Worm (Caenorhabditis elegans) whole organism, young adult: ENCODE measurements around the gene cdc-48.2.

ENCODE experiments used
- B0261.1 ChIP-seq: sonication (generic microtip); optimal IDR thresholded peaks from 2 replicates; lab custom pipeline; 2016; ENCODE audit warnings: mild to moderate bottlenecking, missing genetic modification characterization, moderate library complexity, missing compliant biosample characterization
- F22D6.2 ChIP-seq: sonication (generic microtip); optimal IDR thresholded peaks from 2 replicates; lab custom pipeline; 2016; ENCODE audit warnings: mild to moderate bottlenecking, missing genetic modification characterization, missing compliant biosample characterization
- F23B12.7 ChIP-seq: sonication (generic microtip); optimal IDR thresholded peaks from 2 replicates; lab custom pipeline; 2017; ENCODE audit warnings: missing genetic modification characterization, mild to moderate bottlenecking, missing compliant biosample characterization, antibody characterized with exemption, moderate library complexity; ENCODE audit not compliant: insufficient read depth
- F33H1.4 ChIP-seq: fragments of 200-800 bp; sonication (Bioruptor generic); IDR thresholded peaks from 2 replicates; pipeline ENCODE4 v1.3.6; 2022; ENCODE audit warnings: missing genetic modification reagents, missing genetic modification characterization, missing compliant biosample characterization
- F57C9.4 ChIP-seq: sonication (generic microtip); optimal IDR thresholded peaks from 2 replicates; lab custom pipeline; 2017; ENCODE audit warnings: mild to moderate bottlenecking, missing genetic modification characterization, missing compliant biosample characterization
- T26A5.8 ChIP-seq: sonication (generic microtip); optimal IDR thresholded peaks from 2 replicates; lab custom pipeline; 2016; ENCODE audit warnings: missing genetic modification characterization, missing compliant biosample characterization
- Y56A3A.18 ChIP-seq: fragments of 200-800 bp; sonication (Bioruptor generic); IDR thresholded peaks from 2 replicates; pipeline ENCODE4 v1.3.6; 2022; ENCODE audit warnings: missing genetic modification reagents, missing genetic modification characterization, missing compliant biosample characterization
- akir-1 ChIP-seq: fragments of 200-800 bp; sonication (Bioruptor generic); optimal IDR thresholded peaks from 2 replicates; lab custom pipeline; 2018; ENCODE audit warnings: mild to moderate bottlenecking, missing genetic modification characterization, moderate library complexity, missing compliant biosample characterization
- aptf-3 ChIP-seq: fragments of 200-800 bp; sonication (Bioruptor generic); IDR thresholded peaks from 2 replicates; pipeline ENCODE4 v1.3.6; 2022; ENCODE audit warnings: missing genetic modification characterization, missing compliant biosample characterization
- atf-7 ChIP-seq: sonication (generic microtip); optimal IDR thresholded peaks from 2 replicates; lab custom pipeline; 2017; ENCODE audit warnings: mild to moderate bottlenecking, missing genetic modification characterization, missing compliant biosample characterization
- bed-1 ChIP-seq: fragments of 200-800 bp; sonication (Bioruptor generic); IDR thresholded peaks from 2 replicates; pipeline ENCODE4 v1.3.6; 2022; ENCODE audit warnings: missing genetic modification reagents, missing genetic modification characterization, missing compliant biosample characterization
- bed-2 ChIP-seq: fragments of 200-800 bp; sonication (Bioruptor generic); IDR thresholded peaks from 2 replicates; pipeline ENCODE4 v1.3.6; 2022; ENCODE audit warnings: missing genetic modification reagents, missing genetic modification characterization, missing compliant biosample characterization
- chd-7 ChIP-seq: sonication (generic microtip); optimal IDR thresholded peaks from 2 replicates; lab custom pipeline; 2016; ENCODE audit warnings: mild to moderate bottlenecking, missing genetic modification characterization, moderate library complexity, missing compliant biosample characterization
- dox-1 ChIP-seq: fragments of 200-800 bp; sonication (Bioruptor generic); IDR thresholded peaks from 2 replicates; pipeline ENCODE4 v1.3.6; 2022; ENCODE audit warnings: missing genetic modification reagents, missing genetic modification characterization, missing compliant biosample characterization
- dpff-1 ChIP-seq: sonication (generic microtip); optimal IDR thresholded peaks from 2 replicates; lab custom pipeline; 2017; ENCODE audit warnings: mild to moderate bottlenecking, missing genetic modification characterization, missing compliant biosample characterization
- dpl-1 ChIP-seq: fragments of 150-350 bp; optimal IDR thresholded peaks from 2 replicates; lab custom pipeline; 2014; ENCODE audit warnings: missing biosample characterization, missing genetic modification reagents, missing genetic modification characterization
- egrh-3 ChIP-seq: fragments of 200-800 bp; sonication (Bioruptor generic); IDR thresholded peaks from 2 replicates; pipeline ENCODE4 v1.3.6; 2022; ENCODE audit warnings: missing genetic modification reagents, missing genetic modification characterization, missing compliant biosample characterization
- gei-17 ChIP-seq: fragments of 200-800 bp; sonication (Bioruptor generic); optimal IDR thresholded peaks from 2 replicates; lab custom pipeline; 2018; ENCODE audit warnings: mild to moderate bottlenecking, missing genetic modification characterization, missing compliant biosample characterization
- him-1 ChIP-seq: sonication (generic microtip); optimal IDR thresholded peaks from 2 replicates; lab custom pipeline; 2016; ENCODE audit warnings: missing genotype, missing genetic modification reagents, missing genetic modification characterization, missing compliant biosample characterization
- hmg-20 ChIP-seq: fragments of 200-800 bp; sonication (Bioruptor generic); IDR thresholded peaks from 2 replicates; pipeline ENCODE4 v1.3.6; 2022; ENCODE audit warnings: missing genetic modification reagents, missing genetic modification characterization, missing compliant biosample characterization
- hrde-1 ChIP-seq: sonication (generic microtip); optimal IDR thresholded peaks from 2 replicates; lab custom pipeline; 2016; ENCODE audit warnings: missing genetic modification characterization, mild to moderate bottlenecking, missing compliant biosample characterization, moderate library complexity, missing genotype, missing genetic modification reagents, borderline replicate concordance
- let-526 ChIP-seq: fragments of 200-800 bp; sonication (Bioruptor generic); IDR thresholded peaks from 2 replicates; pipeline ENCODE4 v1.3.6; 2022; ENCODE audit warnings: missing genetic modification reagents, missing genetic modification characterization, missing compliant biosample characterization
- nfya-1 ChIP-seq: sonication (generic microtip); optimal IDR thresholded peaks from 2 replicates; lab custom pipeline; 2017; ENCODE audit warnings: antibody characterized with exemption, missing compliant biosample characterization, missing genetic modification characterization, borderline replicate concordance; ENCODE audit not compliant: insufficient read depth
- nhr-120 ChIP-seq: fragments of 200-800 bp; sonication (Bioruptor generic); IDR thresholded peaks from 2 replicates; pipeline ENCODE4 v1.3.6; 2022; ENCODE audit warnings: missing genetic modification characterization, missing compliant biosample characterization
- nhr-80 ChIP-seq: sonication (generic microtip); optimal IDR thresholded peaks from 2 replicates; lab custom pipeline; 2016; ENCODE audit warnings: missing genetic modification characterization, missing compliant biosample characterization
- rec-8 ChIP-seq, 2 experiments: sonication (generic microtip); optimal IDR thresholded peaks; 2 replicates each; lab custom pipeline; 2016; ENCODE audit warnings: mild to moderate bottlenecking in 2 of 2, missing genetic modification characterization in 2 of 2, missing genetic modification reagents in 2 of 2, missing genotype in 2 of 2, missing biosample characterization in 1 of 2, missing compliant biosample characterization in 1 of 2, moderate library complexity in 1 of 2
- repo-1 ChIP-seq: sonication (generic microtip); optimal IDR thresholded peaks from 2 replicates; lab custom pipeline; 2017; ENCODE audit warnings: mild to moderate bottlenecking, missing genetic modification characterization, missing compliant biosample characterization
- sdz-38 ChIP-seq: sonication (generic microtip); optimal IDR thresholded peaks from 2 replicates; lab custom pipeline; 2016; ENCODE audit warnings: missing genotype, missing genetic modification characterization, missing compliant biosample characterization
- snpc-3.4 ChIP-seq: sonication (generic microtip); optimal IDR thresholded peaks from 2 replicates; lab custom pipeline; 2017; ENCODE audit warnings: missing genetic modification characterization, mild to moderate bottlenecking, missing compliant biosample characterization, antibody characterized with exemption, moderate library complexity, missing genotype, missing genetic modification reagents
- somi-1 ChIP-seq: fragments of 200-800 bp; sonication (Bioruptor generic); optimal IDR thresholded peaks from 2 replicates; lab custom pipeline; 2018; ENCODE audit warnings: mild to moderate bottlenecking, missing genetic modification characterization, missing compliant biosample characterization
- tbx-9 ChIP-seq: sonication (generic microtip); optimal IDR thresholded peaks from 2 replicates; lab custom pipeline; 2016; ENCODE audit warnings: borderline replicate concordance, missing genetic modification characterization, inconsistent platforms, missing compliant biosample characterization
- tlf-1 ChIP-seq: fragments of 200-800 bp; sonication (Bioruptor generic); optimal IDR thresholded peaks from 2 replicates; lab custom pipeline; 2018; ENCODE audit warnings: mild to moderate bottlenecking, missing genetic modification characterization, missing compliant biosample characterization
- zfh-2 ChIP-seq: fragments of 200-800 bp; sonication (Bioruptor generic); conservative IDR thresholded peaks from 2 replicates; pipeline ENCODE4 v1.3.6; 2022; ENCODE audit warnings: missing genetic modification reagents, missing genetic modification characterization, missing compliant biosample characterization
- ztf-25 ChIP-seq: fragments of 200-800 bp; sonication (Bioruptor generic); IDR thresholded peaks from 2 replicates; pipeline ENCODE4 v1.3.6; 2022; ENCODE audit warnings: missing genetic modification reagents, missing genetic modification characterization, missing compliant biosample characterization
- ztf-26 ChIP-seq: sonication (generic microtip); optimal IDR thresholded peaks from 2 replicates; lab custom pipeline; 2017; ENCODE audit warnings: missing genetic modification characterization, missing compliant biosample characterization
- ztf-28 ChIP-seq: fragments of 200-800 bp; sonication (Bioruptor generic); IDR thresholded peaks from 2 replicates; pipeline ENCODE4 v1.3.6; 2022; ENCODE audit warnings: missing genetic modification reagents, missing genetic modification characterization, missing compliant biosample characterization
- ztf-6 ChIP-seq: fragments of 200-800 bp; sonication (Bioruptor generic); IDR thresholded peaks from 2 replicates; pipeline ENCODE4 v1.3.6; 2022; ENCODE audit warnings: missing genetic modification reagents, missing genetic modification characterization, missing compliant biosample characterization

Gene cdc-48.2

ce11 chrII:8170374-8170773, 32.1 kb downstream of the cdc-48.2 start, which contains the start of gene T05C12.11:
T05C12.11 (minus strand) TSS chrII:8170474.
- TF ChIP-seq bed-1 (GFP tag; lab: Robert Waterston, UW): no peak
- TF ChIP-seq aptf-3 (GFP tag; lab: Robert Waterston, UW): no peak
- no peak for TF ChIP-seq somi-1
- TF ChIP-seq F33H1.4 (GFP tag; lab: Robert Waterston, UW): no peak
- TF ChIP-seq nhr-80 (tag; lab: Kevin White, UChicago): no peak
- no peak for TF ChIP-seq dpl-1 (GFP tag; lab: Kevin White, UChicago)
- TF ChIP-seq gei-17 (GFP tag; lab: Kevin White, UChicago): no peak
- no peak for TF ChIP-seq chd-7 (tag; lab: Kevin White, UChicago)
- TF ChIP-seq zfh-2 (GFP tag; lab: Robert Waterston, UW): no peak
- TF ChIP-seq F57C9.4 (tag; lab: Kevin White, UChicago): no peak
- no peak for TF ChIP-seq atf-7
- no peak for TF ChIP-seq tlf-1 (GFP tag; lab: Kevin White, UChicago)
- no peak for TF ChIP-seq hrde-1 (tag; lab: Kevin White, UChicago)
- TF ChIP-seq nfya-1 (tag; lab: Kevin White, UChicago): no peak
- TF ChIP-seq ztf-28: no peak
- TF ChIP-seq ztf-26 (tag; lab: Kevin White, UChicago): no peak
- no peak for TF ChIP-seq nhr-120 (GFP tag; lab: Robert Waterston, UW)
- no peak for TF ChIP-seq hmg-20

ce11 chrII:8173449-8173848, 35.2 kb downstream of the cdc-48.2 start, which contains the start of the genes decr-1.3 and T05C12.1:
decr-1.3 (minus strand) TSS chrII:8173549.
T05C12.1 (plus strand) TSS chrII:8173680.
- TF ChIP-seq F23B12.7 (tag; lab: Kevin White, UChicago) (no peak), ztf-6 (no peak), egrh-3 (GFP tag; lab: Robert Waterston, UW) (no peak), F22D6.2 (tag; lab: Kevin White, UChicago) (no peak), B0261.1 (tag; lab: Kevin White, UChicago) (no peak), bed-2 (no peak)
- TF ChIP-seq, all 124 proteins: peak for 0

- TF ChIP-seq ztf-25 (GFP tag; lab: Robert Waterston, UW) (no peak), him-1 (tag; lab: Kevin White, UChicago) (no peak), dpff-1 (no peak), T26A5.8 (tag; lab: Kevin White, UChicago) (no peak), tbx-9 (tag; lab: Kevin White, UChicago) (no peak), dox-1 (GFP tag; lab: Robert Waterston, UW) (no peak), let-526 (no peak), akir-1 (no peak), hrde-1 (tag; lab: Kevin White, UChicago) (no peak), hmg-20 (no peak), snpc-3.4 (tag; lab: Kevin White, UChicago) (no peak), sdz-38 (no peak), repo-1 (no peak), Y56A3A.18 (GFP tag; lab: Robert Waterston, UW) (no peak), rec-8 (tag; optimal IDR thresholded peaks at IDR 0.05; lab: Kevin White, UChicago) (no peak)
These were observed 35.9 kb downstream of the cdc-48.2 start for ce11 chrII:8174148-8174547.
